Fruit fly (Drosophila melanogaster): ENCODE results near the gene Alg12.

DNA sequence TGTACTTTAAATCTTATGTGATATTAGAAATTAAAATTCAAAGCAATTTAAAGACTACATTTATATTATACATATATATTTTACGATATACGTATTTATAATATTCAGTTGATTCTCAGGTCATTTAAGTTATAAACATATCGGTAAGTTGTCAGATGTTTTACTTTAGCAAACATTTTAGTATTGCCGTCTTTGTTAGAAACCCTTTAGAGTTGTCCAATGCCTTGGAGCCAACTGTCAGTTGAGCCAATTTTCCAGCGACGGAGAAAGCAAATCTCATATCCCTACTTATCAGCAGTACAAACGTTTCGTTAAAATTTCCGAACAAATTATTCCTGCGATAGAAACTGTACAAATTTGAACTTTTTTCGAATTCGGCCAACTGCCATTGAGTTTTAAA, 18.5 kb downstream of the Alg12 start, which contains the start of gene topi:
- TF ChIP-seq psq (optimal IDR thresholded peaks at IDR 0.05) (no peak), pan (optimal IDR thresholded peaks at IDR 0.05) (no peak), usp (GFP tag; optimal IDR thresholded peaks at IDR 0.05) (no peak), CG8478 (optimal IDR thresholded peaks at IDR 0.05) (no peak)

Data from whole organism.